Worm (Caenorhabditis elegans) whole organism, midembryonic: Measurements from ENCODE around the gene hmg-4.

Source experiments
- T22C8.4 ChIP-seq: fragments of 200-800 bp; sonication (Bioruptor generic); IDR thresholded peaks from 2 replicates; pipeline ENCODE4 v1.3.6; 2022; ENCODE audit warnings: missing genetic modification characterization, missing compliant biosample characterization
- cog-1 ChIP-seq: sonication (generic microtip); optimal IDR thresholded peaks from 2 replicates; lab custom pipeline; 2016; ENCODE audit warnings: missing genetic modification characterization, missing compliant biosample characterization
- flt-1 ChIP-seq: fragments of 200-800 bp; sonication (Bioruptor generic); IDR thresholded peaks from 2 replicates; pipeline ENCODE4 v1.3.6; 2022; ENCODE audit warnings: missing genetic modification characterization, missing compliant biosample characterization
- med-1 ChIP-seq: sonication (generic microtip); optimal IDR thresholded peaks from 2 replicates; lab custom pipeline; 2017; ENCODE audit warnings: missing genetic modification characterization, mild to moderate bottlenecking, missing compliant biosample characterization, antibody characterized with exemption, missing genetic modification reagents; ENCODE audit not compliant: insufficient read depth
- tab-1 ChIP-seq: fragments of 200-800 bp; sonication (Bioruptor generic); IDR thresholded peaks from 2 replicates; pipeline ENCODE4 v1.3.6; 2022; ENCODE audit warnings: missing genetic modification characterization, missing compliant biosample characterization
- ztf-23 ChIP-seq: fragments of 200-800 bp; sonication (Bioruptor generic); IDR thresholded peaks from 2 replicates; pipeline ENCODE4 v1.3.6; 2022; ENCODE audit warnings: missing genetic modification reagents, missing genetic modification characterization, missing compliant biosample characterization
- ztf-29 ChIP-seq: fragments of 200-800 bp; sonication (Bioruptor generic); IDR thresholded peaks from 2 replicates; pipeline ENCODE4 v1.3.6; 2022; ENCODE audit warnings: missing genetic modification reagents, missing genetic modification characterization, missing compliant biosample characterization

ce11 chrIII:7369394-7370024 is 11.9 kb downstream of the hmg-4 start:
- TF ChIP-seq ztf-23 (GFP tag; lab: Robert Waterston, UW) (no peak), flt-1 (no peak), cog-1 (tag; lab: Kevin White, UChicago) (no peak), ztf-29 (no peak), T22C8.4 (no peak), med-1 (GFP tag; lab: Kevin White, UChicago) (no peak), tab-1 (GFP tag; lab: Robert Waterston, UW) (no peak)
